Fruit fly (Drosophila melanogaster): ENCODE data around the gene ND-B14.5A.

The ND-B14.5A gene

dm6 chrX:2208641-2209241 lies 36.4 kb downstream of the ND-B14.5A start (continued):
- no peak for TF ChIP-seq croc (GFP tag; conservative IDR thresholded peaks at IDR 0.05)
- TF ChIP-seq CG31365 (tag; optimal IDR thresholded peaks at IDR 0.05), result no peak
- no peak for TF ChIP-seq CG17186 (GFP tag; optimal IDR thresholded peaks at IDR 0.05)
- no peak for TF ChIP-seq hkb (optimal IDR thresholded peaks at IDR 0.05)
- peak; percentile 47; the same call in 1 of the 2 replicates for TF ChIP-seq hkb (GFP tag; IDR thresholded peaks at IDR 0.05)
- TF ChIP-seq CoRest (tag; optimal IDR thresholded peaks at IDR 0.05), result peak; percentile 19
- no peak for TF ChIP-seq dpn (GFP tag; optimal IDR thresholded peaks at IDR 0.05)
- peak; percentile 63; the same call in 2 of the 3 replicates for TF ChIP-seq dysf (GFP tag; IDR thresholded peaks at IDR 0.05)
- peak; percentile 35 for TF ChIP-seq Sox102F (GFP tag; optimal IDR thresholded peaks at IDR 0.05)
- peak; percentile 27 for TF ChIP-seq Meics (GFP tag; optimal IDR thresholded peaks at IDR 0.05)
- peak; percentile 19 for TF ChIP-seq NfI (GFP tag; optimal IDR thresholded peaks at IDR 0.05)
- 0 out of 2 replicates have a peak, but pooled peaks have one; percentile 10 for TF ChIP-seq CG9215 (GFP tag; IDR thresholded peaks at IDR 0.05)
- TF ChIP-seq Sry-β (GFP tag; optimal IDR thresholded peaks at IDR 0.05), result no peak
- no peak for TF ChIP-seq repo (GFP tag; optimal IDR thresholded peaks at IDR 0.05)

DNA sequence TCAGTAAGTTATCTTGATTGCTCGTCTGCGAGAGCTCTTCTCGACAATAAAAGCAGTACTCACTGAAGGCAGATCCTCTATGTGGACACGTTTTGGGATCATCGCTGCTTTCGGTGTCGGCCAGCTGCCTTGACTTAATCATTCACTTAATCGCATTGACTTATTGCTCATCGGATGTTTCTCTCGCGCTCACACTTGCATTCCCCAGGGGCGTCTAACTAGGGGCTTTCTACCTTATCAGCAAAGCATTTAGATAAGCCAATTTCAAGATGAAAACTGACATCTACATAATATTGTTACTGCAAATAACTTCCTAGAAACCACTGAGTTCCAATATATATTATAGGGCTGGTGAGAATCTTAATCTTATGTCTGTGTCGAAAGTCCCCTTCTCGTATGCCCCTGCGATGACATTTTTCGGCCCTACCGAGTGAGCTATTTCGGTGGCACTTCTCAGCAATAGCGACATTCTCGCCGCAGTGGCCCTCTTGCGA lies 40.0 kb downstream of the ND-B14.5A start:
- TF ChIP-seq hkb (optimal IDR thresholded peaks at IDR 0.05) (no peak), hkb (GFP tag; IDR thresholded peaks at IDR 0.05) (no peak), CG11093 (GFP tag; IDR thresholded peaks at IDR 0.05) (no peak), Fer1 (GFP tag; optimal IDR thresholded peaks at IDR 0.05) (no peak), Med (GFP tag) (peak; percentile 25), CG11504 (tag; optimal IDR thresholded peaks at IDR 0.05) (peak; percentile 6), insv (GFP tag; optimal IDR thresholded peaks at IDR 0.05) (no peak), Blimp-1 (GFP tag; optimal IDR thresholded peaks at IDR 0.05) (peak; percentile 14), CG15514 (GFP tag; optimal IDR thresholded peaks at IDR 0.05) (no peak), kay (GFP tag; optimal IDR thresholded peaks at IDR 0.05) (no peak), esg (GFP tag; conservative IDR thresholded peaks at IDR 0.05) (no peak)

DNA sequence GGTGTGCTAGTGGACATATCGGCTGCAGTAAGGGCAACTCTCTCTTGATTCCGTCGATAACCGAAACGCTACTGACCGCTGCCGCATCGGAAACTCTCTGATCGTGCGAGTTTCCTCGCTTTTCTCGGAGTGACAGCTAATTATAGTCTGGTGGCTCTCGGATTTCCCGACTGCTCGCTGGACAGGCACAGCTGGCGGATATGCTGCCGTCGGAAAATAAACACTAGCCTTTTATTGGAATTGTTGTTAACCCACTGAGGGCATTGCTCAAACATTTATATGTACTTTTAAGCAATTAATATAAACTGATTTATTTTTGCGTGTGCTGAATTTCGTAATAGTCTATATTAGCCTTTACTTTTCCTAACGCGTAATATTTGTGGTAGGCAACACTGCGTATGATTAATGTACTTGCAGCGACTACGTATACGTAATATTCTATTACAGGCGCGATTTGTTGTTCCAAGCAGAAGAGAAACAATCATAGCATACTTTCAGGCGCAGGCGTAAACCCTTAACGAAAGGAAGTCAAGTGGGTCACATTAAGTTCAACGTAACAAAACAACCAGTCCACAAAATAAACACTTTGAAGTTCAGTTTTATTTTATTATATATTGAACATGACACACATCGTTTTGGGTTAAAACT lies 41.6 kb downstream of the ND-B14.5A start, which contains the start of gene SmydA-8:
Gene SmydA-8, minus strand, starts transcription at position 51 of the 648 bp plus-strand sequence.
- TF ChIP-seq CG7372 (GFP tag; IDR thresholded peaks at IDR 0.05) (peak; percentile 89), hkb (optimal IDR thresholded peaks at IDR 0.05) (no peak), hkb (GFP tag; IDR thresholded peaks at IDR 0.05) (0 out of 2 replicates have a peak, but pooled peaks have one; percentile 10), Pdp1 (GFP tag; optimal IDR thresholded peaks at IDR 0.05) (peak in 1 of 2 experiments; percentile 66), CG9437 (GFP tag; optimal IDR thresholded peaks at IDR 0.05) (peak; percentile 98), Deaf1 (tag; optimal IDR thresholded peaks at IDR 0.05) (peak; percentile 51), sens (GFP tag) (peak; percentile 19), CG12769 (tag; optimal IDR thresholded peaks at IDR 0.05) (peak; percentile 6), CG10979 (tag; optimal IDR thresholded peaks at IDR 0.05) (peak; percentile 57), Bgb (GFP tag; IDR thresholded peaks at IDR 0.05; ENCODE audit: partially characterized antibody) (no peak), CG13296 (GFP tag; optimal IDR thresholded peaks at IDR 0.05) (no peak), Med (GFP tag) (peak; percentile 27), NK7.1 (GFP tag; optimal IDR thresholded peaks at IDR 0.05) (no peak), CG13287 (GFP tag; IDR thresholded peaks at IDR 0.05; ENCODE audit: partially characterized antibody) (0 out of 2 replicates have a peak, but pooled peaks have one; percentile 13), crp (GFP tag; optimal IDR thresholded peaks at IDR 0.05) (no peak)
